Worm (Caenorhabditis elegans) whole organism, young adult: ENCODE results near the gene dpy-19.

Source experiments
- B0019.2 ChIP-seq: fragments of 200-800 bp; sonication (Bioruptor generic); conservative IDR thresholded peaks from 2 replicates; pipeline ENCODE4 v1.3.6; 2022; ENCODE audit warnings: missing genetic modification reagents, missing genetic modification characterization, missing compliant biosample characterization
- D2030.7 ChIP-seq: fragments of 200-800 bp; sonication (Bioruptor generic); IDR thresholded peaks from 2 replicates; pipeline ENCODE4 v1.3.6; 2022; ENCODE audit warnings: missing genetic modification reagents, missing genetic modification characterization, missing compliant biosample characterization
- F33H1.4 ChIP-seq: fragments of 200-800 bp; sonication (Bioruptor generic); IDR thresholded peaks from 2 replicates; pipeline ENCODE4 v1.3.6; 2022; ENCODE audit warnings: missing genetic modification reagents, missing genetic modification characterization, missing compliant biosample characterization
- F39B2.1 ChIP-seq: fragments of 200-800 bp; sonication (Bioruptor generic); IDR thresholded peaks from 2 replicates; pipeline ENCODE4 v1.3.6; 2022; ENCODE audit warnings: missing genetic modification reagents, missing genetic modification characterization, missing compliant biosample characterization
- F49E8.2 ChIP-seq: sonication (generic microtip); optimal IDR thresholded peaks from 3 replicates; lab custom pipeline; 2017; ENCODE audit warnings: missing genetic modification characterization, mild to moderate bottlenecking, missing compliant biosample characterization, antibody characterized with exemption, moderate library complexity; ENCODE audit not compliant: insufficient read depth
- K12H6.12 ChIP-seq: fragments of 200-800 bp; sonication (Bioruptor generic); optimal IDR thresholded peaks from 2 replicates; lab custom pipeline; 2018; ENCODE audit warnings: mild to moderate bottlenecking, missing genetic modification characterization, missing compliant biosample characterization
- Y53G8AR.9 ChIP-seq: fragments of 200-800 bp; sonication (Bioruptor generic); conservative IDR thresholded peaks from 2 replicates; pipeline ENCODE4 v1.3.6; 2022; ENCODE audit warnings: missing genetic modification reagents, missing genetic modification characterization, missing compliant biosample characterization
- Y79H2A.3 ChIP-seq: fragments of 200-800 bp; sonication (Bioruptor generic); conservative IDR thresholded peaks from 2 replicates; pipeline ENCODE4 v1.3.6; 2022; ENCODE audit warnings: missing genetic modification reagents, missing genetic modification characterization, missing compliant biosample characterization
- ZK185.1 ChIP-seq: sonication (generic microtip); optimal IDR thresholded peaks from 2 replicates; lab custom pipeline; 2016; ENCODE audit warnings: mild to moderate bottlenecking, missing genetic modification characterization, missing compliant biosample characterization; ENCODE audit not compliant: poor library complexity, severe bottlenecking
- atf-7 ChIP-seq: sonication (generic microtip); optimal IDR thresholded peaks from 2 replicates; lab custom pipeline; 2017; ENCODE audit warnings: mild to moderate bottlenecking, missing genetic modification characterization, missing compliant biosample characterization
- athp-1 ChIP-seq: sonication (generic microtip); optimal IDR thresholded peaks from 2 replicates; lab custom pipeline; 2017; ENCODE audit warnings: mild to moderate bottlenecking, missing genetic modification characterization, missing compliant biosample characterization
- attf-5 ChIP-seq: fragments of 200-800 bp; sonication (Bioruptor generic); optimal IDR thresholded peaks from 2 replicates; lab custom pipeline; 2018; ENCODE audit warnings: mild to moderate bottlenecking, missing genetic modification characterization, missing compliant biosample characterization
- ccch-3 ChIP-seq: fragments of 200-800 bp; sonication (Bioruptor generic); optimal IDR thresholded peaks from 2 replicates; lab custom pipeline; 2018; ENCODE audit warnings: mild to moderate bottlenecking, missing genetic modification characterization, missing compliant biosample characterization
- cebp-1 ChIP-seq, 2 experiments: fragments of 200-800 bp in 1 of 2; sonication (Bioruptor generic) in 1 of 2; sonication (generic microtip) in 1 of 2; IDR thresholded peaks in 1 of 2; optimal IDR thresholded peaks in 1 of 2; 2 replicates each; pipeline versions ENCODE4 v1.3.6 to Lab custom; 2017 to 2022; ENCODE audit warnings: missing compliant biosample characterization in 2 of 2, missing genetic modification characterization in 2 of 2, mild to moderate bottlenecking in 1 of 2, missing genetic modification reagents in 1 of 2, moderate library complexity in 1 of 2
- ceh-27 ChIP-seq: fragments of 200-800 bp; sonication (Bioruptor generic); optimal IDR thresholded peaks from 2 replicates; lab custom pipeline; 2018; ENCODE audit warnings: mild to moderate bottlenecking, missing genetic modification characterization, moderate library complexity, missing compliant biosample characterization
- ceh-40 ChIP-seq: fragments of 200-800 bp; sonication (Bioruptor generic); IDR thresholded peaks from 2 replicates; pipeline ENCODE4 v1.3.6; 2022; ENCODE audit warnings: missing genetic modification characterization, missing compliant biosample characterization
- ceh-91 ChIP-seq: fragments of 200-800 bp; sonication (Bioruptor generic); IDR thresholded peaks from 2 replicates; pipeline ENCODE4 v1.3.6; 2022; ENCODE audit warnings: missing genetic modification reagents, missing genetic modification characterization, missing compliant biosample characterization
- dox-1 ChIP-seq: fragments of 200-800 bp; sonication (Bioruptor generic); IDR thresholded peaks from 2 replicates; pipeline ENCODE4 v1.3.6; 2022; ENCODE audit warnings: missing genetic modification reagents, missing genetic modification characterization, missing compliant biosample characterization
- dpl-1 ChIP-seq: fragments of 150-350 bp; optimal IDR thresholded peaks from 2 replicates; lab custom pipeline; 2014; ENCODE audit warnings: missing biosample characterization, missing genetic modification reagents, missing genetic modification characterization
- efl-1 ChIP-seq: fragments of 150-350 bp; optimal IDR thresholded peaks from 2 replicates; lab custom pipeline; 2014; ENCODE audit warnings: missing biosample characterization, missing genetic modification reagents, missing genetic modification characterization
- egl-18 ChIP-seq: fragments of 200-800 bp; sonication (Bioruptor generic); IDR thresholded peaks from 2 replicates; pipeline ENCODE4 v1.3.6; 2022; ENCODE audit warnings: missing genetic modification reagents, missing genetic modification characterization, missing compliant biosample characterization
- egl-44 ChIP-seq: fragments of 200-800 bp; sonication (Bioruptor generic); IDR thresholded peaks from 2 replicates; pipeline ENCODE4 v1.3.6; 2022; ENCODE audit warnings: missing genetic modification reagents, missing genetic modification characterization, missing compliant biosample characterization
- fkh-3 ChIP-seq: sonication (generic microtip); optimal IDR thresholded peaks from 2 replicates; lab custom pipeline; 2016; ENCODE audit warnings: mild to moderate bottlenecking, missing genetic modification characterization, missing compliant biosample characterization
- hrde-1 ChIP-seq: sonication (generic microtip); optimal IDR thresholded peaks from 2 replicates; lab custom pipeline; 2016; ENCODE audit warnings: missing genetic modification characterization, mild to moderate bottlenecking, missing compliant biosample characterization, moderate library complexity, missing genotype, missing genetic modification reagents, borderline replicate concordance
- lin-26 ChIP-seq: fragments of 200-800 bp; sonication (Bioruptor generic); IDR thresholded peaks from 2 replicates; pipeline ENCODE4 v1.3.6; 2022; ENCODE audit warnings: missing genetic modification reagents, missing genetic modification characterization, missing compliant biosample characterization
- lin-35 ChIP-seq, 3 experiments: fragments of 150-350 bp in 2 of 3; sonication (generic microtip) in 1 of 3; optimal IDR thresholded peaks; 2 replicates each; lab custom pipeline; 2014 to 2018; ENCODE audit warnings: missing biosample characterization in 3 of 3, missing genetic modification characterization in 3 of 3, missing genetic modification reagents in 3 of 3
- lin-54 ChIP-seq: fragments of 200-800 bp; sonication (Bioruptor generic); optimal IDR thresholded peaks from 2 replicates; lab custom pipeline; 2018; ENCODE audit warnings: mild to moderate bottlenecking, missing genetic modification characterization, missing compliant biosample characterization
- lir-1 ChIP-seq: fragments of 200-800 bp; sonication (Bioruptor generic); conservative IDR thresholded peaks from 2 replicates; pipeline ENCODE4 v1.3.6; 2022; ENCODE audit warnings: missing genetic modification reagents, missing genetic modification characterization, missing compliant biosample characterization
- lsl-1 ChIP-seq: fragments of 200-800 bp; sonication (Bioruptor generic); optimal IDR thresholded peaks from 2 replicates; lab custom pipeline; 2018; ENCODE audit warnings: mild to moderate bottlenecking, missing genetic modification characterization, moderate library complexity, missing compliant biosample characterization
- madf-10 ChIP-seq: sonication (generic microtip); optimal IDR thresholded peaks from 2 replicates; lab custom pipeline; 2016; ENCODE audit warnings: mild to moderate bottlenecking, missing genetic modification characterization, missing compliant biosample characterization
- madf-3 ChIP-seq: fragments of 200-800 bp; sonication (Bioruptor generic); IDR thresholded peaks from 2 replicates; pipeline ENCODE4 v1.3.6; 2022; ENCODE audit warnings: missing genetic modification reagents, missing genetic modification characterization, missing compliant biosample characterization
- mcd-1 ChIP-seq: fragments of 200-800 bp; sonication (Bioruptor generic); IDR thresholded peaks from 2 replicates; pipeline ENCODE4 v1.3.6; 2022; ENCODE audit warnings: missing genetic modification reagents, missing genetic modification characterization, missing compliant biosample characterization
- mel-28 ChIP-seq: sonication (generic microtip); optimal IDR thresholded peaks from 2 replicates; lab custom pipeline; 2016; ENCODE audit warnings: borderline replicate concordance, mild to moderate bottlenecking, missing genetic modification characterization, missing compliant biosample characterization
- nfya-2 ChIP-seq: fragments of 200-800 bp; sonication (Bioruptor generic); IDR thresholded peaks from 2 replicates; pipeline ENCODE4 v1.3.6; 2022; ENCODE audit warnings: missing genetic modification reagents, missing genetic modification characterization, missing compliant biosample characterization
- nhr-120 ChIP-seq: fragments of 200-800 bp; sonication (Bioruptor generic); IDR thresholded peaks from 2 replicates; pipeline ENCODE4 v1.3.6; 2022; ENCODE audit warnings: missing genetic modification characterization, missing compliant biosample characterization
- nhr-90 ChIP-seq: sonication (generic microtip); optimal IDR thresholded peaks from 2 replicates; lab custom pipeline; 2016; ENCODE audit warnings: missing genotype, mild to moderate bottlenecking, missing genetic modification characterization, missing compliant biosample characterization
- repo-1 ChIP-seq: sonication (generic microtip); optimal IDR thresholded peaks from 2 replicates; lab custom pipeline; 2017; ENCODE audit warnings: mild to moderate bottlenecking, missing genetic modification characterization, missing compliant biosample characterization
- rpc-1 ChIP-seq, 2 experiments: fragments of 150-350 bp in 1 of 2; sonication (generic microtip) in 1 of 2; optimal IDR thresholded peaks; 2 replicates each; lab custom pipeline; 2014 to 2018; ENCODE audit warnings: missing biosample characterization in 1 of 2, missing genetic modification characterization in 1 of 2, missing genetic modification reagents in 1 of 2, missing genotype in 1 of 2
- sdz-38 ChIP-seq: sonication (generic microtip); optimal IDR thresholded peaks from 2 replicates; lab custom pipeline; 2016; ENCODE audit warnings: missing genotype, missing genetic modification characterization, missing compliant biosample characterization
- snpc-1.1 ChIP-seq: sonication (generic microtip); optimal IDR thresholded peaks from 2 replicates; lab custom pipeline; 2017; ENCODE audit warnings: missing genetic modification characterization, mild to moderate bottlenecking, missing compliant biosample characterization, antibody characterized with exemption, moderate library complexity, missing genotype, missing genetic modification reagents; ENCODE audit not compliant: insufficient read depth
- snpc-1.3 ChIP-seq: sonication (generic microtip); optimal IDR thresholded peaks from 2 replicates; lab custom pipeline; 2017; ENCODE audit warnings: missing genetic modification characterization, mild to moderate bottlenecking, missing compliant biosample characterization, antibody characterized with exemption, moderate library complexity, missing genotype, missing genetic modification reagents; ENCODE audit not compliant: insufficient read depth
- tlf-1 ChIP-seq: fragments of 200-800 bp; sonication (Bioruptor generic); optimal IDR thresholded peaks from 2 replicates; lab custom pipeline; 2018; ENCODE audit warnings: mild to moderate bottlenecking, missing genetic modification characterization, missing compliant biosample characterization
- unc-130 ChIP-seq: sonication (generic microtip); optimal IDR thresholded peaks from 2 replicates; lab custom pipeline; 2016; ENCODE audit warnings: missing genetic modification reagents, missing genetic modification characterization, missing compliant biosample characterization
- xnd-1 ChIP-seq: sonication (generic microtip); optimal IDR thresholded peaks from 2 replicates; lab custom pipeline; 2016; ENCODE audit warnings: missing genotype, missing genetic modification reagents, missing genetic modification characterization, missing compliant biosample characterization
- ztf-3 ChIP-seq: fragments of 200-800 bp; sonication (Bioruptor generic); optimal IDR thresholded peaks from 2 replicates; lab custom pipeline; 2018; ENCODE audit warnings: mild to moderate bottlenecking, missing genetic modification characterization, missing compliant biosample characterization

dpy-19 gene

DNA sequence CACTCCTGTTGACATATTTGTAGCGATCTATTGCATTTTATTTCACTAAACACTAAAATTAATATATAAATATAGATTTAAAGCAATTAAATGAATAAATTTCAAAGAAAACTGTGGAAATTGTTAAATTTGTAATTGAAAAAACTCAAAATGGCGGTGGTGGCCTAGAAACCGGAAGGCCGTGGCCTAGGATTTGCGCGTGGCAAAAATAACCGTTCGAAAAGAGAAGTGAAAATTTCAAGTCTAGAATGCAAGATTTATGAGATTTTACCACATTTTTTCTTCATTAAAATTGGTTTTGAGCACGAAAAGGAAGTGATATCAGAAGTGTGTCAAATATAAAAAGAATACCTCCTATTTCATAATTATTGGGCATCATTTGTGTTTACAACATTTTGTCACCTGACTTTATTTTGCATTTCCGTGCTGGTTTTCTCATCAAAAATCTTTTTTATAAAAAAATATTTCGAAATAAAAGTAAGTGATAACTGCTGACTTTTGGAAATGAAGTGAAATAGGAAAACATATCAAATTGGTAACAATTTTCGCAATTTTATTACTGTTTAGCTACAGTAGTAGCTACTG lies 16.5 kb upstream of the dpy-19 start, which contains the start of gene fli-1 (continued):
- TF ChIP-seq madf-10 (tag; lab: Kevin White, UChicago) (no peak), madf-3 (peak; percentile 37; the same call in 1 of the 2 replicates), ccch-3 (GFP tag; lab: Kevin White, UChicago) (no peak), ceh-91 (GFP tag; lab: Robert Waterston, UW) (peak; percentile 76), F33H1.4 (peak; percentile 75), tlf-1 (GFP tag; lab: Kevin White, UChicago) (peak; percentile 16), F39B2.1 (no peak), egl-44 (GFP tag; lab: Robert Waterston, UW) (no peak), ceh-27 (peak; percentile 53), D2030.7 (GFP tag; lab: Robert Waterston, UW) (peak; percentile 73), ZK185.1 (tag; lab: Kevin White, UChicago) (peak; percentile 70), unc-130 (GFP tag; lab: Kevin White, UChicago) (peak; percentile 88), lir-1 (GFP tag; lab: Robert Waterston, UW) (peak; percentile 64; the same call in 1 of the 2 replicates), snpc-1.1 (tag; lab: Kevin White, UChicago) (peak; percentile 1), cebp-1 (GFP tag; IDR thresholded peaks at IDR 0.05; lab: Robert Waterston, UW) (peak; percentile 72; the same call in 1 of the 2 replicates), cebp-1 (tag; optimal IDR thresholded peaks at IDR 0.05; lab: Kevin White, UChicago) (peak; percentile 90), athp-1 (tag; lab: Kevin White, UChicago) (peak; percentile 45), fkh-3 (tag; lab: Kevin White, UChicago) (no peak), dpl-1 (peak; percentile 72), K12H6.12 (tag; lab: Kevin White, UChicago) (no peak), snpc-1.3 (peak; percentile 16), xnd-1 (tag; lab: Kevin White, UChicago) (peak; percentile 88), nhr-90 (tag; lab: Kevin White, UChicago) (no peak), B0019.2 (GFP tag; lab: Robert Waterston, UW) (peak; percentile 68; the same call in 1 of the 2 replicates), dox-1 (GFP tag; lab: Robert Waterston, UW) (peak; percentile 79), lsl-1 (GFP tag; lab: Kevin White, UChicago) (peak; percentile 74), mcd-1 (GFP tag; lab: Robert Waterston, UW) (peak; percentile 47), rpc-1 (optimal IDR thresholded peaks at IDR 0.05; lab: Kevin White, UChicago) (no peak), rpc-1 (tag; optimal IDR thresholded peaks at IDR 0.05; lab: Kevin White, UChicago) (no peak), efl-1 (GFP tag; lab: Kevin White, UChicago) (peak; percentile 85)

- TF ChIP-seq lin-35 (GFP tag; optimal IDR thresholded peaks at IDR 0.05; lab: Kevin White, UChicago) (peak in 1 of 3 experiments; percentile 76), atf-7 (peak; percentile 21), nfya-2 (GFP tag; lab: Robert Waterston, UW) (no peak), ceh-40 (peak; percentile 64; the same call in 1 of the 2 replicates), sdz-38 (tag; lab: Kevin White, UChicago) (no peak), ceh-91 (GFP tag; lab: Robert Waterston, UW) (0 out of 2 replicates have a peak, but pooled peaks have one; percentile 33), madf-3 (0 out of 2 replicates have a peak, but pooled peaks have one; percentile 55), lin-54 (GFP tag; lab: Kevin White, UChicago) (peak; percentile 66), lin-26 (peak; percentile 94), lir-1 (GFP tag; lab: Robert Waterston, UW) (peak; percentile 51; the same call in 1 of the 2 replicates), attf-5 (GFP tag; lab: Kevin White, UChicago) (peak; percentile 81), Y79H2A.3 (GFP tag; lab: Robert Waterston, UW) (peak; percentile 91), mel-28 (tag; lab: Kevin White, UChicago) (peak; percentile 22), repo-1 (tag; lab: Kevin White, UChicago) (peak; percentile 66), egl-18 (GFP tag; lab: Robert Waterston, UW) (no peak), nhr-120 (no peak), Y53G8AR.9 (GFP tag; lab: Robert Waterston, UW) (no peak), hrde-1 (tag; lab: Kevin White, UChicago) (peak; percentile 75), ztf-3 (GFP tag; lab: Kevin White, UChicago) (no peak), F49E8.2 (tag; lab: Kevin White, UChicago) (peak; percentile 65)
Measured at ce11 chrIII:8678371-8678770, 11.1 kb upstream of the dpy-19 start.
